Worm (Caenorhabditis elegans): ENCODE measurements around the gene act-2.

Gene act-2

DNA sequence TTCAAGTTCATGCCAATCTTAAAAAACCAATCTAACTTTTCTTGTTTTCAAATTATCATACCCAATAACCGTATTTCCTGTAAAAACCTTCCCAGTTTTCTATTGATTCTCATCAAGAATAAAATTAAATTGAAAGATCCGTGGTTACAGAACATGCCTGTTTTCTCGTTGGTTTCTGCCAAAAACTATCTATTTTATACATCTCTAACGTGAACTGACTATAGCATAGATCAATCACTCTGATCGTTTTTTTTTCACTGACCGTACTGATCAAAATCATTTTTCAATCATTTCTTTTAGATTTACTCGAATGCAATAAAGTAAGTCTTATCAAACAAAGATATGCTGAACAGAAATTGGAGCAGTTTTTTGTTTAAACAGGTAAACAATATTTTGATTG lies 47.0 kb upstream of the act-2 start, which contains the start of gene C06H2.2:
TSS of gene C06H2.2 (plus strand) at position 301 of the 400 bp plus-strand sequence.
- TF ChIP-seq madf-10 (tag; optimal IDR thresholded peaks at IDR 0.05) (no peak), madf-3 (GFP tag; IDR thresholded peaks at IDR 0.05) (no peak), hmg-1.2 (GFP tag; IDR thresholded peaks at IDR 0.05) (no peak), ztf-18 (tag; optimal IDR thresholded peaks at IDR 0.05) (no peak), nhr-90 (tag; optimal IDR thresholded peaks at IDR 0.05) (no peak)

DNA sequence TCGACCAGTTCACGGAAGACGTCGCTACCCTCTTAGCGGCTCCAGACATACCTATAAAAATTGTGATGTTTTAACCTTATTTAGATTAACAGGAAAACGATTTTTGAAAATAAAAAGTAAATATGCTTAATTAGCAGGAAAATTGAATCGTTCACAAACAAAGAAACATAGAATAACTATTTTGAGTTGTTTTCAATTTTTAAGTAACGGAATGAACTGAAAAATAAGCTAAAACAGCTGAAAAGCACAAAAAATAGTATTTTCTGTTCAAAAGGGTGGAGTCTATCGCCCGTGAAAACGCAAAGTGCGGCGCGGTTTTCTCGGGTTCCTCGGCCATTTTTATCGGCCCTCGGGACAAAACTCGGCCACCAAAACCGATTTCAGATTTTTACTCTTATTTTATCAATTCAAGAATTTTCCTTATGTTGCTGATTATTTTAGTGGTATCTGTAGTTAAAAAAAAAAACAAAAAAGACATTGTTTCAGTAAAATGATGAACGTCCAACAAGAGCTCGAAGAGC lies 45.9 kb upstream of the act-2 start, which contains the start of the genes atp-5 and lmtr-3:
TSS of gene atp-5 (minus strand) at position 51 of the 521 bp plus-strand sequence.
TSS of gene lmtr-3 (plus strand) at position 370 of the 521 bp plus-strand sequence.
- TF ChIP-seq ztf-18 (tag; optimal IDR thresholded peaks at IDR 0.05) = peak; percentile 48
- TF ChIP-seq mel-28 (tag; optimal IDR thresholded peaks at IDR 0.05; ENCODE audit: borderline replicate concordance) = no peak
- peak; percentile 95 for TF ChIP-seq ZK185.1 (tag; optimal IDR thresholded peaks at IDR 0.05; ENCODE audit: poor library complexity, severe bottlenecking)
- no peak for TF ChIP-seq sea-2 (GFP tag; IDR thresholded peaks at IDR 0.05)
- TF ChIP-seq F49E8.2 (tag; optimal IDR thresholded peaks at IDR 0.05; ENCODE audit: insufficient read depth) = peak; percentile 0
- no peak for TF ChIP-seq K12H6.12 (tag; optimal IDR thresholded peaks at IDR 0.05)
- TF ChIP-seq madf-10 (tag; optimal IDR thresholded peaks at IDR 0.05) = peak; percentile 68
- TF ChIP-seq T26A5.8 (tag; optimal IDR thresholded peaks at IDR 0.05) = no peak
- peak; percentile 91 for TF ChIP-seq let-526 (GFP tag; IDR thresholded peaks at IDR 0.05)
- no peak for TF ChIP-seq aptf-3 (GFP tag; IDR thresholded peaks at IDR 0.05)
- no peak for TF ChIP-seq ets-4 (GFP tag; optimal IDR thresholded peaks at IDR 0.05)
- no peak for TF ChIP-seq xnd-1 (tag; optimal IDR thresholded peaks at IDR 0.05)
- TF ChIP-seq egl-18 (GFP tag; IDR thresholded peaks at IDR 0.05) = no peak
- peak; percentile 65; the same call in 1 of the 2 replicates for TF ChIP-seq lir-1 (GFP tag; conservative IDR thresholded peaks at IDR 0.05)
- peak; percentile 58; the same call in 1 of the 2 replicates for TF ChIP-seq madf-6 (GFP tag; IDR thresholded peaks at IDR 0.05)
- peak; percentile 90 for TF ChIP-seq ztf-25 (GFP tag; IDR thresholded peaks at IDR 0.05)
- TF ChIP-seq F37B4.10 (GFP tag; IDR thresholded peaks at IDR 0.05) = no peak
- peak; percentile 91 for TF ChIP-seq attf-5 (GFP tag; optimal IDR thresholded peaks at IDR 0.05)
- TF ChIP-seq lsl-1 (GFP tag; optimal IDR thresholded peaks at IDR 0.05) = peak; percentile 51
- no peak for TF ChIP-seq nhr-27 (tag; optimal IDR thresholded peaks at IDR 0.05)
- TF ChIP-seq F33H1.4 (GFP tag; IDR thresholded peaks at IDR 0.05) = peak; percentile 31; the same call in 1 of the 2 replicates
- TF ChIP-seq ztf-28 (GFP tag; IDR thresholded peaks at IDR 0.05) = peak; percentile 88
- peak; percentile 36 for TF ChIP-seq snpc-3.4 (tag; optimal IDR thresholded peaks at IDR 0.05)
- peak; percentile 74; the same call in 1 of the 2 replicates for TF ChIP-seq Y79H2A.3 (GFP tag; conservative IDR thresholded peaks at IDR 0.05)
- no peak for TF ChIP-seq nhr-90 (tag; optimal IDR thresholded peaks at IDR 0.05)
- TF ChIP-seq ceh-100 (GFP tag; IDR thresholded peaks at IDR 0.05) = peak; percentile 75
- TF ChIP-seq unc-62 (GFP tag; optimal IDR thresholded peaks at IDR 0.05) = no peak
- peak; percentile 33; the same call in 1 of the 2 replicates for TF ChIP-seq lin-26 (GFP tag; IDR thresholded peaks at IDR 0.05)
- TF ChIP-seq ccch-3 (GFP tag; optimal IDR thresholded peaks at IDR 0.05) = peak; percentile 23
- peak; percentile 20; the same call in 1 of the 2 replicates for TF ChIP-seq madf-8 (GFP tag; conservative IDR thresholded peaks at IDR 0.05)
- peak; percentile 67 for TF ChIP-seq lin-54 (GFP tag; optimal IDR thresholded peaks at IDR 0.05)
- peak; percentile 16 for TF ChIP-seq rpc-1 (optimal IDR thresholded peaks at IDR 0.05)
- TF ChIP-seq rpc-1 (tag; optimal IDR thresholded peaks at IDR 0.05) = no peak
- TF ChIP-seq sdz-38 (tag; optimal IDR thresholded peaks at IDR 0.05) = no peak
- peak; percentile 4 for TF ChIP-seq somi-1 (GFP tag; optimal IDR thresholded peaks at IDR 0.05)
- TF ChIP-seq T07F8.4 (tag; optimal IDR thresholded peaks at IDR 0.05) = no peak
- peak; percentile 47 for TF ChIP-seq tbp1 (GFP tag; optimal IDR thresholded peaks at IDR 0.05)
- TF ChIP-seq tlf-1 (GFP tag; optimal IDR thresholded peaks at IDR 0.05) = peak; percentile 30
- peak; percentile 93 for TF ChIP-seq dox-1 (GFP tag; IDR thresholded peaks at IDR 0.05)
- TF ChIP-seq nhr-179 (tag; optimal IDR thresholded peaks at IDR 0.05) = no peak
- TF ChIP-seq mcd-1 (GFP tag; IDR thresholded peaks at IDR 0.05) = peak; percentile 64
- TF ChIP-seq attf-3 (GFP tag; conservative IDR thresholded peaks at IDR 0.05) = peak; percentile 63; the same call in 1 of the 2 replicates
- TF ChIP-seq unc-130 (GFP tag; optimal IDR thresholded peaks at IDR 0.05) = peak; percentile 92
- peak; percentile 68 for TF ChIP-seq snpc-1.3 (tag; optimal IDR thresholded peaks at IDR 0.05; ENCODE audit: insufficient read depth)

All from whole organism, young adult.